Fruit fly (Drosophila melanogaster): ENCODE results near the gene Trhn.

Trhn gene

DNA sequence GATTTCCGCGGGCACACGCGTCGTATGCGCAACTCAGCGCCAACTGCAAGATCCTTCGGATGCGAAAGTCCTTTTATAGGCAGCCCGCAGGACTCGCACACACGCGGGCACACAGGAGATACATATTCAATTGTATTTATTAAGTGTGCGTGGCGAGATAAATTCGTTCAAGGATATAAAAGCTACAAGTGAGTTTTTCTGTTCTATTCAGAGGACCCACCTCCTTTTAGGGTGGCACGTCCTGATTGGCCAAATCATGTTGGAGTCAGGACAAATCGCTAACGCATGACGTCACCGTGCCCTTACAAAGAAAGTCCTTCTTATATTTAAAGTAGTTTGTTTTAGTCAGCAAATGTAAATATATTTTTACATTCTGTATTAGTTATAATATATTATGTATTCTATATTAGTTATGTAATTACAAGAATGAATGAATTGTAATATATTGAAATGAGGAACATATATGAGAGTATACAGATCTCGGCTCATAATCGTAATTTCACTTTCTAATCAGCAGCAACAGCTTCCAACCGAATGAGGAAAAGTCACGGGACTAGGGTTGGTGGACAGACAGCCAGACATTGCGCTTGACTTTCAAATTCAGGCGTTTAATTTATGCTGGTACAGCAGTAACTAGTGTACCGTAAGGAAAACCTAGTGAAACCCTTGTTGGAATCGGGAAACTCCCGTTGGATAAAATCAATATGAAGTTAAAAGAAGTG is at the start of gene Trhn:
Trhn (minus strand) TSS at position 51 of the 722 bp plus-strand sequence.
- TF ChIP-seq CG11294 (GFP tag; IDR thresholded peaks at IDR 0.05): no peak

DNA sequence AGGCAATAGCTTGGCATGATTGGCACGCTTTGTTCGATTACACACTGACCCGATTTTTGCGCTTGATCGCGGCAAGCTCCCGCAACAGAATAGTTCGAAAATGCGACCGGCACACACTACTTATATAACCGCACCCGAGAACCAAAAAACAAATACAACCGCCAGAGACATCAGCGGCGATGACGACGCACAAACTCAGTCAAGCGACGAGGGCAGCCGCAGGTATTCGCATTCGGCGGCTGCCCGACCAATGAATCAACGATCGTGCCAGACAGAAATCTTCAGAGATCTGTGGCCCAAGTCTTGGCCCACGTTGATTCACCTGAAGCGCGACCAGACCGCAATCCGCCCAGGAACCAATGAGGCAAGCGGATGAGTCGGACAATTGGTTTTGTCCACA is 45.2 kb upstream of the Trhn start, which contains the start of gene CG9192:
CG9192 (minus strand) TSS at position 101 of the 400 bp plus-strand sequence.
- no peak for TF ChIP-seq CG16779 (tag; optimal IDR thresholded peaks at IDR 0.05)
- TF ChIP-seq vri (GFP tag; optimal IDR thresholded peaks at IDR 0.05): no peak
- TF ChIP-seq Ets96B (tag; optimal IDR thresholded peaks at IDR 0.05): no peak
- TF ChIP-seq CG15336 (GFP tag; IDR thresholded peaks at IDR 0.05): no peak
- no peak for TF ChIP-seq Gug (GFP tag; IDR thresholded peaks at IDR 0.05)
- no peak for TF ChIP-seq Sox102F (GFP tag; optimal IDR thresholded peaks at IDR 0.05)
- no peak for TF ChIP-seq CG6276 (GFP tag; optimal IDR thresholded peaks at IDR 0.05)
- TF ChIP-seq CG8119 (GFP tag; IDR thresholded peaks at IDR 0.05): no peak
- TF ChIP-seq eg (GFP tag; IDR thresholded peaks at IDR 0.05): no peak
- TF ChIP-seq CG1621 (tag; optimal IDR thresholded peaks at IDR 0.05): no peak
- TF ChIP-seq Met (GFP tag; optimal IDR thresholded peaks at IDR 0.05): no peak
- no peak for TF ChIP-seq net (GFP tag; optimal IDR thresholded peaks at IDR 0.05)
- TF ChIP-seq topi (GFP tag; optimal IDR thresholded peaks at IDR 0.05): no peak
- TF ChIP-seq acj6 (GFP tag; optimal IDR thresholded peaks at IDR 0.05): no peak
- TF ChIP-seq CG32006 (GFP tag; optimal IDR thresholded peaks at IDR 0.05): no peak
- TF ChIP-seq CG31627 (GFP tag; optimal IDR thresholded peaks at IDR 0.05): no peak

DNA sequence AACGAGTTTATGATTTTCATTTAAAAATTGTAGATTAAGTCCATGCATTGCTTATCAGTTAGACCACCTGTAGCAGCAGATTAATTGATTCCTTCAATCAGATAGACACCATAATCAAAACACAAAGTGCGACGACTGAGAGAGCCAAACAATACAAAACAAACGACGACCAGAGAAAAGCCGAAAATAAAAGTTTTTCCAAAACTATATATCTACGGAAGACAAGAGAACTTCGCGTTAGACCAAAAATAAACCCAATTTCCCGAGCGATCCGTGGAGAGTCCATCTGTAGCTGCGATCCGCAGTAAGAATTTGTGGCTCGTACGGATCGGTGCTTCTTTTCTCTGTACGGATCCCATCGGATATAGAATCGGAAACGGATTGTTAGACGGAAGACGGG is 42.5 kb upstream of the Trhn start, which contains the start of gene galene:
galene (plus strand) TSS at position 301 of the 400 bp plus-strand sequence.
- TF ChIP-seq Met (GFP tag; optimal IDR thresholded peaks at IDR 0.05): no peak
- no peak for TF ChIP-seq CG4318 (GFP tag; optimal IDR thresholded peaks at IDR 0.05)
- TF ChIP-seq Gug (GFP tag; IDR thresholded peaks at IDR 0.05): no peak
- no peak for TF ChIP-seq fd85E (GFP tag; optimal IDR thresholded peaks at IDR 0.05)
- no peak for TF ChIP-seq CG6163 (GFP tag; IDR thresholded peaks at IDR 0.05)
- TF ChIP-seq Blimp-1 (GFP tag; optimal IDR thresholded peaks at IDR 0.05): no peak
- TF ChIP-seq CG10669 (GFP tag; optimal IDR thresholded peaks at IDR 0.05): no peak
- no peak for TF ChIP-seq CG6808 (GFP tag; optimal IDR thresholded peaks at IDR 0.05)
- no peak for TF ChIP-seq esn (GFP tag; optimal IDR thresholded peaks at IDR 0.05)
- no peak for TF ChIP-seq achi (GFP tag; optimal IDR thresholded peaks at IDR 0.05)
- no peak for TF ChIP-seq Hr38 (GFP tag; optimal IDR thresholded peaks at IDR 0.05)
- no peak for TF ChIP-seq CG11902 (GFP tag; optimal IDR thresholded peaks at IDR 0.05)
- TF ChIP-seq fkh (GFP tag; optimal IDR thresholded peaks at IDR 0.05): no peak

DNA sequence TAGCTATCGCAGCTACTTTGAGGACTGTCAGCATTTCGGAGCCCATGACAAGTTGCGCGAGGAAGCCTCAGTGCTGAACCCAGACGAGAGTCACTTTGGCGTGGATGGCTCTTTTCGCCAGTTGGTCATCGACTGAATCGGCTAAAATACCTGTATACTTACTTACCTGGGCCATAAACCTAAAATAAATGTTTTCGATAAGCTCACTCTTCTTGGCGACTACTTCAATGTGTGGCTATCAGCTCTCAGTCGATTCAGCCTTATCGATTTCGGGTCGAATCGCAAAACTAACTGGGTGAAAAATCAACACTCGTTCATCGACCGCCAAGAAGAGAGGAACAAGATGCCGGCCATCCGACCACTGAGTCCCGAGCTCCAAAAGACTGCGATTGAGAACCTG is 40.9 kb upstream of the Trhn start, which contains the start of gene CG33966:
CG33966 (plus strand) TSS at position 301 of the 400 bp plus-strand sequence.
- TF ChIP-seq vri (GFP tag; optimal IDR thresholded peaks at IDR 0.05) (no peak), Gug (GFP tag; IDR thresholded peaks at IDR 0.05) (no peak), CG6163 (GFP tag; IDR thresholded peaks at IDR 0.05) (no peak), CG4318 (GFP tag; optimal IDR thresholded peaks at IDR 0.05) (no peak), Sox14 (GFP tag; optimal IDR thresholded peaks at IDR 0.05) (no peak), fd59A (GFP tag; optimal IDR thresholded peaks at IDR 0.05) (no peak), dsx (GFP tag; optimal IDR thresholded peaks at IDR 0.05; ENCODE audit: poor library complexity, severe bottlenecking) (no peak)

DNA sequence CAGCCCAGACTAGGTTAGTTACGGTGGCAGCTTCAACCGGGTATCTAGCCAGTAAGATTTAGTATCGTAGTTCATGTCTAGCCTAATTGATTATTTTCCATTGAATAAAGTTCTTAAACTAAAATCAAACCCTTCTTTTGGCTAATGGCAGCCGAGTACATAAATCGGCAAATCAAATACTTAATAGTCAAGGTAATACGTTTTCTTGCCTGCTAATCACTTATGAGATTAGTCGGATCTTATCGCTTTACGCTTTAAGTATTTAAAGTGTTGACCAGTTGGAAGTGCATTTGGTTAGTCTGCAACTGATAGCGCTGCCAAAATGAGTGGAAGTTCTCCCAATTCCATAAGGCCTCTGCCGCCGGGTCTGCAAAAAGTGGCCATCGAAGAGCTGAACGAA is 39.6 kb upstream of the Trhn start, which contains the start of gene CG33965:
CG33965 (plus strand) TSS at position 301 of the 400 bp plus-strand sequence.
- TF ChIP-seq CG10669 (GFP tag; optimal IDR thresholded peaks at IDR 0.05) (no peak), ss (GFP tag; optimal IDR thresholded peaks at IDR 0.05) (no peak), CG11762 (GFP tag; optimal IDR thresholded peaks at IDR 0.05; ENCODE audit: insufficient read depth) (no peak), Eip78C (GFP tag) (no peak), CG11902 (GFP tag; optimal IDR thresholded peaks at IDR 0.05) (no peak), cyc (GFP tag; optimal IDR thresholded peaks at IDR 0.05) (no peak)
